Worm (Caenorhabditis elegans) whole organism, L4 larva: ENCODE measurements around the gene H20E11.3.

ENCODE experiments used
- F10B5.3 ChIP-seq: sonication (generic microtip); optimal IDR thresholded peaks from 2 replicates; lab custom pipeline; 2016; ENCODE audit warnings: mild to moderate bottlenecking, missing genetic modification characterization, missing compliant biosample characterization
- F44E2.7 ChIP-seq: fragments of 200-800 bp; sonication (Bioruptor generic); IDR thresholded peaks from 2 replicates; pipeline ENCODE4 v2.1.2; 2022; ENCODE audit warnings: missing genetic modification characterization, missing compliant biosample characterization
- F49E8.2 ChIP-seq: sonication (generic microtip); optimal IDR thresholded peaks from 2 replicates; lab custom pipeline; 2016; ENCODE audit warnings: missing compliant biosample characterization, mild to moderate bottlenecking, missing genetic modification characterization, borderline replicate concordance
- T26A8.4 ChIP-seq: fragments of 200-800 bp; sonication (Bioruptor generic); IDR thresholded peaks from 2 replicates; pipeline ENCODE4 v1.3.6; 2022; ENCODE audit warnings: missing genetic modification characterization, missing compliant biosample characterization
- Y105C5A.15 ChIP-seq: fragments of 200-800 bp; sonication (Bioruptor generic); IDR thresholded peaks from 2 replicates; pipeline ENCODE4 v1.3.6; 2022; ENCODE audit warnings: missing genetic modification characterization, missing compliant biosample characterization
- Y48G9A.11 ChIP-seq: fragments of 200-800 bp; sonication (Bioruptor generic); IDR thresholded peaks from 2 replicates; pipeline ENCODE4 v1.3.6; 2022; ENCODE audit warnings: missing genetic modification reagents, missing genetic modification characterization, missing compliant biosample characterization
- ZK337.2 ChIP-seq: fragments of 200-800 bp; sonication (Bioruptor generic); IDR thresholded peaks from 2 replicates; pipeline ENCODE4 v1.3.6; 2022; ENCODE audit warnings: missing genetic modification reagents, missing genetic modification characterization, missing compliant biosample characterization
- ama-1 ChIP-seq: fragments of 150-350 bp; optimal IDR thresholded peaks from 2 replicates; lab custom pipeline; 2014; ENCODE audit warnings: inconsistent platforms, mixed read lengths
- arid-1 ChIP-seq: fragments of 200-800 bp; sonication (Bioruptor generic); conservative IDR thresholded peaks from 2 replicates; pipeline ENCODE4 v1.3.6; 2022; ENCODE audit warnings: missing genetic modification reagents, missing genetic modification characterization, missing compliant biosample characterization
- attf-4 ChIP-seq: sonication (generic microtip); optimal IDR thresholded peaks from 3 replicates; lab custom pipeline; 2017; ENCODE audit warnings: missing biosample characterization, missing genetic modification characterization
- ceh-32 ChIP-seq: sonication (generic microtip); optimal IDR thresholded peaks from 2 replicates; lab custom pipeline; 2016; ENCODE audit warnings: mild to moderate bottlenecking, missing genetic modification characterization, missing compliant biosample characterization; ENCODE audit not compliant: poor library complexity
- ceh-44 ChIP-seq: fragments of 200-800 bp; sonication (Bioruptor generic); IDR thresholded peaks from 2 replicates; pipeline ENCODE4 v1.3.6; 2022; ENCODE audit warnings: missing genetic modification reagents, missing genetic modification characterization, missing compliant biosample characterization
- ceh-82 ChIP-seq: sonication (generic microtip); optimal IDR thresholded peaks from 2 replicates; lab custom pipeline; 2017; ENCODE audit warnings: missing biosample characterization, missing genetic modification characterization
- daf-8 ChIP-seq: fragments of 200-800 bp; sonication (Bioruptor generic); IDR thresholded peaks from 2 replicates; pipeline ENCODE4 v1.3.6; 2022; ENCODE audit warnings: missing genetic modification characterization, missing compliant biosample characterization
- dmd-9 ChIP-seq: fragments of 200-800 bp; sonication (Bioruptor generic); IDR thresholded peaks from 2 replicates; pipeline ENCODE4 v1.3.6; 2022; ENCODE audit warnings: missing genetic modification reagents, missing genetic modification characterization, missing compliant biosample characterization
- duxl-1 ChIP-seq: sonication (generic microtip); optimal IDR thresholded peaks from 2 replicates; lab custom pipeline; 2016; ENCODE audit warnings: mild to moderate bottlenecking, missing genetic modification characterization, moderate library complexity, missing compliant biosample characterization; ENCODE audit not compliant: poor library complexity
- dve-1 ChIP-seq: sonication (generic microtip); optimal IDR thresholded peaks from 2 replicates; lab custom pipeline; 2017; ENCODE audit warnings: antibody characterized with exemption, mild to moderate bottlenecking, missing genetic modification characterization, missing compliant biosample characterization; ENCODE audit not compliant: insufficient read depth
- fkh-10 ChIP-seq: fragments of 150-350 bp; optimal IDR thresholded peaks from 2 replicates; lab custom pipeline; 2014; ENCODE audit warnings: missing biosample characterization, missing genetic modification reagents, missing genetic modification characterization
- gei-8 ChIP-seq: fragments of 200-800 bp; sonication (Bioruptor generic); optimal IDR thresholded peaks from 2 replicates; lab custom pipeline; 2018; ENCODE audit warnings: mild to moderate bottlenecking, missing genetic modification characterization, missing compliant biosample characterization
- hmg-1.1 ChIP-seq: fragments of 200-800 bp; sonication (Bioruptor generic); IDR thresholded peaks from 2 replicates; pipeline ENCODE4 v1.3.6; 2022; ENCODE audit warnings: missing genetic modification reagents, missing genetic modification characterization, missing compliant biosample characterization
- jun-1 ChIP-seq: fragments of 150-350 bp; optimal IDR thresholded peaks from 2 replicates; lab custom pipeline; 2014; ENCODE audit warnings: missing biosample characterization, missing genetic modification reagents, missing genetic modification characterization
- lim-7 ChIP-seq: fragments of 200-800 bp; sonication (Bioruptor generic); IDR thresholded peaks from 2 replicates; pipeline ENCODE4 v1.3.6; 2022; ENCODE audit warnings: missing genetic modification characterization, missing compliant biosample characterization
- lin-13 ChIP-seq: fragments of 150-350 bp; optimal IDR thresholded peaks from 2 replicates; lab custom pipeline; 2014; ENCODE audit warnings: missing biosample characterization, missing genetic modification reagents, missing genetic modification characterization
- madf-5 ChIP-seq, 2 experiments: fragments of 200-800 bp; sonication (Bioruptor generic); IDR thresholded peaks; 2 replicates each; pipeline ENCODE4 v1.3.6; 2022; ENCODE audit warnings: missing compliant biosample characterization in 2 of 2, missing genetic modification characterization in 2 of 2
- mdt-29 ChIP-seq: fragments of 200-800 bp; sonication (Bioruptor generic); IDR thresholded peaks from 2 replicates; pipeline ENCODE4 v1.3.6; 2022; ENCODE audit warnings: missing genetic modification reagents, missing genetic modification characterization, missing compliant biosample characterization
- nhr-11 ChIP-seq: fragments of 150-350 bp; optimal IDR thresholded peaks from 2 replicates; lab custom pipeline; 2014; ENCODE audit warnings: missing biosample characterization, missing genetic modification characterization
- nhr-28 ChIP-seq: fragments of 150-350 bp; optimal IDR thresholded peaks from 2 replicates; lab custom pipeline; 2014; ENCODE audit warnings: missing biosample characterization, missing genetic modification characterization
- nhr-41 ChIP-seq: fragments of 200-800 bp; sonication (Bioruptor generic); IDR thresholded peaks from 2 replicates; pipeline ENCODE4 v1.3.6; 2022; ENCODE audit warnings: missing genetic modification reagents, missing genetic modification characterization, missing compliant biosample characterization
- nhr-48 ChIP-seq: sonication (generic microtip); optimal IDR thresholded peaks from 2 replicates; lab custom pipeline; 2016; ENCODE audit warnings: mild to moderate bottlenecking, missing genetic modification characterization, missing compliant biosample characterization
- nhr-6 ChIP-seq: fragments of 150-350 bp; optimal IDR thresholded peaks from 2 replicates; lab custom pipeline; 2014; ENCODE audit warnings: missing biosample characterization, missing genetic modification characterization
- nhr-77 ChIP-seq: fragments of 150-350 bp; optimal IDR thresholded peaks from 2 replicates; lab custom pipeline; 2014; ENCODE audit warnings: missing biosample characterization, missing genetic modification characterization
- pha-4 ChIP-seq, 2 experiments: fragments of 150-350 bp in 1 of 2; fragments of 200-800 bp in 1 of 2; sonication (Bioruptor generic) in 1 of 2; IDR thresholded peaks in 1 of 2; optimal IDR thresholded peaks in 1 of 2; 2 replicates each; pipeline versions ENCODE4 v1.3.6 to Lab custom; 2014 to 2022; ENCODE audit warnings: missing genetic modification characterization in 2 of 2, missing genetic modification reagents in 2 of 2, missing biosample characterization in 1 of 2, missing compliant biosample characterization in 1 of 2
- php-3 ChIP-seq: fragments of 200-800 bp; sonication (Bioruptor generic); IDR thresholded peaks from 2 replicates; pipeline ENCODE4 v1.3.6; 2022; ENCODE audit warnings: missing genetic modification reagents, missing genetic modification characterization, missing compliant biosample characterization
- pqm-1 ChIP-seq: sonication (generic microtip); optimal IDR thresholded peaks from 2 replicates; lab custom pipeline; 2017; ENCODE audit warnings: missing biosample characterization, missing genetic modification characterization
- sdz-12 ChIP-seq: fragments of 200-800 bp; sonication (Bioruptor generic); optimal IDR thresholded peaks from 2 replicates; lab custom pipeline; 2018; ENCODE audit warnings: mild to moderate bottlenecking, missing genetic modification characterization, missing compliant biosample characterization
- set-16 ChIP-seq: fragments of 200-800 bp; sonication (Bioruptor generic); IDR thresholded peaks from 2 replicates; pipeline ENCODE4 v1.3.6; 2022; ENCODE audit warnings: missing genetic modification reagents, missing genetic modification characterization, missing compliant biosample characterization
- snpc-4 ChIP-seq: fragments of 150-350 bp; optimal IDR thresholded peaks from 2 replicates; lab custom pipeline; 2014; ENCODE audit warnings: missing biosample characterization, missing genetic modification characterization
- spr-1 ChIP-seq: sonication (generic microtip); optimal IDR thresholded peaks from 2 replicates; lab custom pipeline; 2016; ENCODE audit warnings: mild to moderate bottlenecking, missing genetic modification characterization, missing compliant biosample characterization
- spr-3 ChIP-seq: fragments of 200-800 bp; sonication (Bioruptor generic); optimal IDR thresholded peaks from 2 replicates; lab custom pipeline; 2018; ENCODE audit warnings: mild to moderate bottlenecking, missing genetic modification characterization, missing compliant biosample characterization
- tra-1 ChIP-seq: fragments of 200-800 bp; sonication (Bioruptor generic); IDR thresholded peaks from 2 replicates; pipeline ENCODE4 v1.3.6; 2022; ENCODE audit warnings: missing genetic modification reagents, missing genetic modification characterization, missing compliant biosample characterization
- unc-130 ChIP-seq: sonication (generic microtip); optimal IDR thresholded peaks from 2 replicates; lab custom pipeline; 2016; ENCODE audit warnings: missing genetic modification reagents, missing genetic modification characterization, missing compliant biosample characterization
- unc-39 ChIP-seq: sonication (generic microtip); optimal IDR thresholded peaks from 2 replicates; lab custom pipeline; 2017; ENCODE audit warnings: missing biosample characterization, missing genetic modification characterization
- vab-7 ChIP-seq: fragments of 200-800 bp; sonication (Bioruptor generic); IDR thresholded peaks from 2 replicates; pipeline ENCODE4 v1.3.6; 2022; ENCODE audit warnings: missing genetic modification reagents, missing genetic modification characterization, missing compliant biosample characterization
- zag-1 ChIP-seq: fragments of 150-350 bp; optimal IDR thresholded peaks from 2 replicates; lab custom pipeline; 2014; ENCODE audit warnings: missing biosample characterization, missing genetic modification characterization
- zip-2 ChIP-seq: fragments of 150-350 bp; optimal IDR thresholded peaks from 2 replicates; lab custom pipeline; 2014; ENCODE audit warnings: missing biosample characterization, missing genetic modification characterization
- ztf-7 ChIP-seq: fragments of 150-350 bp; optimal IDR thresholded peaks from 2 replicates; lab custom pipeline; 2014; ENCODE audit warnings: missing biosample characterization, missing genetic modification characterization

The H20E11.3 gene

DNA sequence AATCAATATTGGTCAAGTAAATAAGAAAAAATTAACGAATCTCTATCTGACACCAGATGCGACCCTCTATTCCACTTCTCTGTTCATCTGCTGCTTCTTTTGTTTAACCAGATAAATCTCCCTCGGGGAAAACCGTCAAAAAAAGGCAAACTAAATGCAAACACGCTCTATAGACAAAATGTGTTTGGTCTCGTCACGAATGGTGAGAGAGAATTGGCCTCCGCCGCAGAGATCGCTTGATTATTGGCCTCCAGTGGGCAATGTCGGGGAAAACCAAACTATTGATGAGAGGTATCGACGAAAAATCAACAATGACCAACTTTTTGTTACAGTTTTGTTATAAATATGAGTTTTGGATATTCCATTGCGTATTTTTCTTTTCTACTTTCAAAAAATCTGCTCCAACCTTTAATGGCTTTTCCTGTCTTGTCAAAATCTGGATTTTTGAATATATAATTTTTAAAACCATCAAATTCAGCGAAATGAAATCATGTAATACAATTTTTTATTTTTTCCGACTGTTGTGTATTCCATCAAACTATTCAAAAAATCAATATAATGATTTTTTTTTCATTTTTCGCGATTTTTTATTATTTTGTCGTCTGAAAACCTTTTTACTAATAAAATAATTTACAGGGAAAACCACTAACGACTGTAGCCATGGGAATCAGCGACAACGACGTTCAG lies 34.0 kb upstream of the H20E11.3 start, which contains the start of the genes C17H12.2 and vha-8 (continued):
- TF ChIP-seq nhr-77 (tag; lab: Kevin White, UChicago) (peak; percentile 93), nhr-28 (peak; percentile 95), nhr-6 (peak; percentile 83), pqm-1 (tag; lab: Kevin White, UChicago) (peak; percentile 90), dmd-9 (GFP tag; lab: Robert Waterston, UW) (0 out of 2 replicates have a peak, but pooled peaks have one; percentile 63), dve-1 (tag; lab: Kevin White, UChicago) (peak; percentile 95), nhr-48 (tag; lab: Kevin White, UChicago) (peak; percentile 45), zip-2 (no peak), ZK337.2 (GFP tag; lab: Robert Waterston, UW) (no peak; the same call in 1 of the 2 replicates), mdt-29 (peak; percentile 84), unc-39 (tag; lab: Kevin White, UChicago) (no peak), php-3 (no peak), attf-4 (no peak), lin-13 (GFP tag; lab: Kevin White, UChicago) (peak; percentile 93), spr-3 (GFP tag; lab: Kevin White, UChicago) (no peak), unc-130 (GFP tag; lab: Kevin White, UChicago) (no peak), jun-1 (tag; lab: Kevin White, UChicago) (peak; percentile 59), zag-1 (tag; lab: Kevin White, UChicago) (no peak), ceh-44 (GFP tag; lab: Robert Waterston, UW) (0 out of 2 replicates have a peak, but pooled peaks have one; percentile 11), Y105C5A.15 (GFP tag; lab: Robert Waterston, UW) (no peak), F10B5.3 (tag; lab: Kevin White, UChicago) (no peak), lim-7 (no peak), ceh-82 (tag; lab: Kevin White, UChicago) (no peak), ztf-7 (tag; lab: Kevin White, UChicago) (peak; percentile 46)

DNA sequence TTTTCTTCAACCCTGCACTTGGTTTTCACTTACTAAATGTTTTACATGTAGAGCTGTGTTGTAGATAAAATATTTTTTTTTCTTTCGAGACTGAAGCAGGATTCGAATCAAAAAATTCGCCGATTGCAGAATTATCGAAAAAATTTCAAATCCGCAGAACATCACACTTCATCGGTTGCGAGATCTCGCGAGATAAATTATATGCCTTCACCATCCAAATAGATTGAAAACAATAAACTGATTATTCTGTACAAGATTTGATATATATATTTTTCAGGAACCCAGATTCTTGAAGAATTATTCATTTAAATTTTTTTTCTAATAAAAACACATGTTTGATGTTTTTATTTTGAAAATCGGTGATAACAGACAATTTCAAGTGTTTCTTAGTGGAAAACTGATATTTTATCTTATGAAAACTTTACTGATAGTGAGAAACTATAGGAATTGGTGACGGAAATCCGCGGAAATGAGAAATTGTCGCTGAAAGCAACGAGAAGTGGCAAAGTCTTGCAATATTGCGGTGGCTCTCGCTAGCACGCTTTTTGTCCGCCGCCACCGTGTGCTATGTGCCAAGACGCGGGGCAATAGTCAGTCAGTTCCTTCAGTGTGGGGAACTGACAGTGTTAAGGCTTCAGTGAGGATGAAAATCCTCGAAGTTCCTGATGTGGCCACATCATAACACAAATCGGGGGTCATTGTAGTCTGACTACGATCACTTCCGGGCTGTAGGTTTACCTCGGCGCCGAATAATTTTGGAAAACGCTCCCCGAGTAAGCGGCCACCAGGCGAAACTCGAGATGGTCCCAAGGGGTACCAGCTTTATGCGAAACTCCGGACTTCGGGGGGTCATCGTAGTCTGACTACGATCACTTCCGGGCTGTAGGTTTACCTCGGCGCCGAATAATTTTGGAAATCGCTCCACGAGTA lies 32.0 kb upstream of the H20E11.3 start:
- TF ChIP-seq nhr-11 (tag; lab: Kevin White, UChicago) (no peak), sdz-12 (GFP tag; lab: Kevin White, UChicago) (no peak), nhr-6 (no peak), hmg-1.1 (peak; percentile 22; the same call in 1 of the 2 replicates), daf-8 (GFP tag; lab: Robert Waterston, UW) (no peak), snpc-4 (tag; lab: Kevin White, UChicago) (peak; percentile 56), fkh-10 (GFP tag; lab: Kevin White, UChicago) (no peak), F49E8.2 (tag; lab: Kevin White, UChicago) (no peak), spr-1 (tag; lab: Kevin White, UChicago) (no peak), gei-8 (GFP tag; lab: Kevin White, UChicago) (no peak), tra-1 (0 out of 2 replicates have a peak, but pooled peaks have one; percentile 26), set-16 (GFP tag; lab: Robert Waterston, UW) (peak; percentile 76), T26A8.4 (GFP tag; lab: Robert Waterston, UW) (no peak; the same call in 1 of the 2 replicates), ceh-32 (tag; lab: Kevin White, UChicago) (no peak), nhr-41 (GFP tag; lab: Robert Waterston, UW) (no peak), vab-7 (0 out of 2 replicates have a peak, but pooled peaks have one; percentile 21), ama-1 (lab: Kevin White, UChicago) (peak; percentile 28), duxl-1 (tag; lab: Kevin White, UChicago) (peak; percentile 55), F44E2.7 (0 out of 2 replicates have a peak, but pooled peaks have one; percentile 56), zip-2 (no peak), Y48G9A.11 (GFP tag; lab: Robert Waterston, UW) (peak; percentile 66; the same call in 1 of the 2 replicates), unc-39 (tag; lab: Kevin White, UChicago) (no peak), pha-4 (GFP tag; IDR thresholded peaks at IDR 0.05; lab: Robert Waterston, UW) (peak; percentile 54; the same call in 1 of the 2 replicates), pha-4 (tag; optimal IDR thresholded peaks at IDR 0.05; lab: Kevin White, UChicago) (no peak), ZK337.2 (GFP tag; lab: Robert Waterston, UW) (no peak), arid-1 (GFP tag; lab: Robert Waterston, UW) (0 out of 2 replicates have a peak, but pooled peaks have one; percentile 13), madf-5 (GFP tag; IDR thresholded peaks at IDR 0.05; lab: Robert Waterston, UW) (no peak), ceh-82 (tag; lab: Kevin White, UChicago) (no peak), nhr-28 (no peak)
